Fruit fly (Drosophila melanogaster) whole organism, embryonic: ENCODE data around the gene CG9706.

ENCODE experiments used
- CG11696 ChIP-seq: fragments of 200-800 bp; sonication (Bioruptor generic); IDR thresholded peaks from 2 replicates; pipeline ENCODE4 v1.3.6; 2022; ENCODE audit warnings: missing biosample characterization, missing genetic modification characterization
- CG15011 ChIP-seq: fragments of 200-800 bp; sonication (Bioruptor generic); optimal IDR thresholded peaks from 3 replicates; lab custom pipeline; 2018; ENCODE audit warnings: missing biosample characterization, mild to moderate bottlenecking, missing genetic modification characterization
- CG15479 ChIP-seq: fragments of 200-800 bp; sonication (Bioruptor generic); optimal IDR thresholded peaks from 3 replicates; lab custom pipeline; 2019; ENCODE audit warnings: missing biosample characterization, mild to moderate bottlenecking, missing genetic modification characterization, moderate library complexity
- CG15514 ChIP-seq: fragments of 200-800 bp; sonication (Bioruptor generic); optimal IDR thresholded peaks from 3 replicates; lab custom pipeline; 2017; ENCODE audit warnings: missing biosample characterization, missing genetic modification characterization, mild to moderate bottlenecking, moderate library complexity, missing genetic modification reagents
- CG18599 ChIP-seq: fragments of 200-800 bp; sonication (Bioruptor generic); optimal IDR thresholded peaks from 3 replicates; lab custom pipeline; 2017; ENCODE audit warnings: missing biosample characterization, missing genetic modification characterization, mild to moderate bottlenecking, moderate library complexity, missing genetic modification reagents
- CG2116 ChIP-seq: fragments of 200-800 bp; sonication (Bioruptor generic); optimal IDR thresholded peaks from 3 replicates; lab custom pipeline; 2018; ENCODE audit warnings: missing biosample characterization, mild to moderate bottlenecking, missing genetic modification characterization
- CG2202 ChIP-seq: fragments of 200-800 bp; sonication (Bioruptor generic); optimal IDR thresholded peaks from 2 replicates; lab custom pipeline; 2018; ENCODE audit warnings: missing biosample characterization, mild to moderate bottlenecking, missing genetic modification characterization
- CG30020 ChIP-seq: fragments of 200-800 bp; optimal IDR thresholded peaks from 2 replicates; lab custom pipeline; 2019; ENCODE audit warnings: missing biosample characterization, mild to moderate bottlenecking, missing genetic modification characterization, moderate library complexity
- CG32767 ChIP-seq: fragments of 200-800 bp; sonication (Bioruptor generic); IDR thresholded peaks from 2 replicates; pipeline ENCODE4 v1.3.6; 2022; ENCODE audit warnings: missing biosample characterization, missing genetic modification characterization
- CG4854 ChIP-seq: fragments of 200-800 bp; sonication (Bioruptor generic); optimal IDR thresholded peaks from 2 replicates; lab custom pipeline; 2016; ENCODE audit warnings: missing biosample characterization, missing genetic modification characterization, inconsistent platforms
- CG8388 ChIP-seq: fragments of 200-800 bp; sonication (Bioruptor generic); optimal IDR thresholded peaks from 2 replicates; lab custom pipeline; 2019; ENCODE audit warnings: missing biosample characterization, mild to moderate bottlenecking, missing genetic modification characterization, moderate library complexity
- CG8924 ChIP-seq: fragments of 200-800 bp; optimal IDR thresholded peaks from 3 replicates; lab custom pipeline; 2019; ENCODE audit warnings: missing biosample characterization, mild to moderate bottlenecking, missing genetic modification characterization, moderate library complexity
- Camta ChIP-seq: fragments of 200-800 bp; sonication (Bioruptor generic); optimal IDR thresholded peaks from 2 replicates; lab custom pipeline; 2016; ENCODE audit warnings: missing biosample characterization, missing genetic modification characterization
- Dip3 ChIP-seq: fragments of 200-800 bp; sonication (Bioruptor generic); optimal IDR thresholded peaks from 3 replicates; lab custom pipeline; 2016; ENCODE audit warnings: missing biosample characterization, missing genetic modification characterization
- Eip74EF ChIP-seq, 2 experiments: fragments of 200-800 bp in 1 of 2; fragments of >200 bp in 1 of 2; sonication (Bioruptor generic) in 1 of 2; optimal IDR thresholded peaks; 2 replicates each; lab custom pipeline; 2017 to 2019; ENCODE audit warnings: missing biosample characterization in 2 of 2, missing genetic modification characterization in 2 of 2, mild to moderate bottlenecking in 1 of 2, moderate library complexity in 1 of 2
- Elba2 ChIP-seq: fragments of 200-800 bp; sonication (Bioruptor generic); optimal IDR thresholded peaks from 3 replicates; lab custom pipeline; 2016; ENCODE audit warnings: missing biosample characterization, missing genetic modification characterization
- Gug ChIP-seq: fragments of 200-800 bp; sonication (Bioruptor generic); IDR thresholded peaks from 4 replicates; pipeline ENCODE4 v1.3.6; 2022; ENCODE audit warnings: missing biosample characterization, missing genetic modification characterization
- HLH54F ChIP-seq: fragments of 200-800 bp; sonication (Bioruptor generic); optimal IDR thresholded peaks from 3 replicates; lab custom pipeline; 2016; ENCODE audit warnings: missing biosample characterization, missing genetic modification characterization
- Hr3 ChIP-seq: fragments of 200-800 bp; sonication (Bioruptor generic); optimal IDR thresholded peaks from 3 replicates; lab custom pipeline; 2016; ENCODE audit warnings: missing biosample characterization, missing genetic modification characterization
- MBD-R2 ChIP-seq: fragments of 200-800 bp; sonication (Bioruptor generic); IDR thresholded peaks from 2 replicates; pipeline ENCODE4 v1.3.6; 2022; ENCODE audit warnings: missing biosample characterization, missing genetic modification characterization
- Mad ChIP-seq: fragments of 200-800 bp; sonication (Bioruptor generic); optimal IDR thresholded peaks from 2 replicates; lab custom pipeline; 2016; ENCODE audit warnings: missing biosample characterization, missing genetic modification characterization
- Opbp ChIP-seq: fragments of 200-800 bp; sonication (Bioruptor generic); IDR thresholded peaks from 3 replicates; pipeline ENCODE4 v1.3.6; 2022; ENCODE audit warnings: missing biosample characterization, missing genetic modification characterization; ENCODE audit not compliant: partially characterized antibody
- Six4 ChIP-seq: fragments of 200-800 bp; sonication (Bioruptor generic); optimal IDR thresholded peaks from 2 replicates; lab custom pipeline; 2016; ENCODE audit warnings: missing biosample characterization, missing genetic modification characterization
- Taf1 ChIP-seq: fragments of 200-800 bp; sonication (Bioruptor generic); IDR thresholded peaks from 2 replicates; pipeline ENCODE4 v1.3.6; 2022; ENCODE audit warnings: missing biosample characterization, missing genetic modification characterization
- Trl ChIP-seq, 3 experiments: fragments of >200 bp in 2 of 3; fragments of 200-800 bp in 1 of 3; sonication (Bioruptor generic) in 1 of 3; optimal IDR thresholded peaks; 2 replicates in 1 of 3; 3 replicates in 2 of 3; lab custom pipeline; 2016 to 2017; ENCODE audit warnings: missing biosample characterization in 1 of 3, missing genetic modification characterization in 1 of 3
- ab ChIP-seq: fragments of 200-800 bp; sonication (Bioruptor generic); optimal IDR thresholded peaks from 2 replicates; lab custom pipeline; 2016; ENCODE audit warnings: missing biosample characterization, missing genetic modification characterization
- ara ChIP-seq: fragments of 200-800 bp; sonication (Bioruptor generic); IDR thresholded peaks from 2 replicates; pipeline ENCODE4 v1.3.6; 2022; ENCODE audit warnings: missing biosample characterization, missing genetic modification characterization
- az2 ChIP-seq: fragments of 200-800 bp; sonication (Bioruptor generic); optimal IDR thresholded peaks from 3 replicates; lab custom pipeline; 2016; ENCODE audit warnings: missing biosample characterization, missing genetic modification characterization
- br ChIP-seq: fragments of >200 bp; optimal IDR thresholded peaks from 2 replicates; lab custom pipeline; 2017
- chinmo ChIP-seq: fragments of 200-800 bp; sonication (Bioruptor generic); IDR thresholded peaks from 4 replicates; pipeline ENCODE4 v1.3.6; 2022; ENCODE audit warnings: missing biosample characterization, missing genetic modification characterization; ENCODE audit not compliant: partially characterized antibody
- crp ChIP-seq, 2 experiments: fragments of 200-800 bp; sonication (Bioruptor generic); optimal IDR thresholded peaks; 2 replicates in 1 of 2; 3 replicates in 1 of 2; lab custom pipeline; 2017; ENCODE audit warnings: missing biosample characterization in 2 of 2, missing genetic modification characterization in 2 of 2, mild to moderate bottlenecking in 1 of 2, moderate library complexity in 1 of 2
- dpn ChIP-seq, 2 experiments: fragments of 200-800 bp; sonication (Bioruptor generic); optimal IDR thresholded peaks; 3 replicates each; lab custom pipeline; 2016; ENCODE audit warnings: missing biosample characterization in 2 of 2, missing genetic modification characterization in 2 of 2
- esg ChIP-seq: fragments of 200-800 bp; sonication (Bioruptor generic); conservative IDR thresholded peaks from 2 replicates; pipeline ENCODE4 v1.3.6; 2022; ENCODE audit warnings: missing biosample characterization, missing genetic modification characterization
- gt ChIP-seq: fragments of 200-800 bp; sonication (Bioruptor generic); IDR thresholded peaks from 2 replicates; pipeline ENCODE4 v1.3.6; 2022; ENCODE audit warnings: missing biosample characterization, missing genetic modification characterization
- ham ChIP-seq: fragments of 200-800 bp; sonication (Bioruptor generic); IDR thresholded peaks from 2 replicates; pipeline ENCODE4 v1.3.6; 2022; ENCODE audit warnings: missing biosample characterization, missing genetic modification characterization
- ind ChIP-seq: fragments of 200-800 bp; sonication (Bioruptor generic); optimal IDR thresholded peaks from 3 replicates; lab custom pipeline; 2016; ENCODE audit warnings: missing biosample characterization, missing genetic modification characterization
- jing ChIP-seq: fragments of 200-800 bp; sonication (Bioruptor generic); optimal IDR thresholded peaks from 2 replicates; lab custom pipeline; 2018; ENCODE audit warnings: missing biosample characterization, mild to moderate bottlenecking, missing genetic modification characterization
- luna ChIP-seq: fragments of 200-800 bp; sonication (Bioruptor generic); optimal IDR thresholded peaks from 2 replicates; lab custom pipeline; 2016; ENCODE audit warnings: missing biosample characterization, missing genetic modification characterization
- mld ChIP-seq: fragments of 200-800 bp; sonication (Bioruptor generic); IDR thresholded peaks from 3 replicates; pipeline ENCODE4 v1.3.6; 2022; ENCODE audit warnings: missing biosample characterization, missing genetic modification characterization; ENCODE audit not compliant: partially characterized antibody
- pan ChIP-seq, 4 experiments: fragments of >200 bp in 3 of 4; fragments of 200-800 bp in 1 of 4; sonication (Bioruptor generic) in 1 of 4; optimal IDR thresholded peaks in 3 of 4; IDR thresholded peaks in 1 of 4; 2 replicates each; pipeline versions ENCODE4 v1.3.6 to Lab custom; 2017 to 2022; ENCODE audit warnings: missing biosample characterization in 2 of 4, missing genetic modification characterization in 2 of 4, mixed read lengths in 1 of 4
- pita ChIP-seq: fragments of 200-800 bp; sonication (Bioruptor generic); optimal IDR thresholded peaks from 2 replicates; lab custom pipeline; 2017; ENCODE audit warnings: missing biosample characterization, mild to moderate bottlenecking, missing genetic modification characterization
- pzg ChIP-seq: fragments of 200-800 bp; sonication (Bioruptor generic); optimal IDR thresholded peaks from 3 replicates; lab custom pipeline; 2018; ENCODE audit warnings: missing biosample characterization, mild to moderate bottlenecking, missing genetic modification characterization, moderate library complexity
- row ChIP-seq: fragments of 200-800 bp; sonication (Bioruptor generic); IDR thresholded peaks from 3 replicates; pipeline ENCODE4 v1.3.6; 2022; ENCODE audit warnings: missing biosample characterization, missing genetic modification characterization
- slou ChIP-seq: fragments of 200-800 bp; sonication (Bioruptor generic); optimal IDR thresholded peaks from 3 replicates; lab custom pipeline; 2016; ENCODE audit warnings: missing biosample characterization, missing genetic modification characterization
- ssp ChIP-seq: fragments of 200-800 bp; sonication (Bioruptor generic); IDR thresholded peaks from 2 replicates; pipeline ENCODE4 v1.3.6; 2022; ENCODE audit warnings: missing biosample characterization, missing genetic modification characterization
- toy ChIP-seq: fragments of 200-800 bp; sonication (Bioruptor generic); IDR thresholded peaks from 2 replicates; pipeline ENCODE4 v1.3.6; 2022; ENCODE audit warnings: missing biosample characterization, missing genetic modification characterization
- tup ChIP-seq: fragments of 200-800 bp; sonication (Bioruptor generic); optimal IDR thresholded peaks from 2 replicates; lab custom pipeline; 2016; ENCODE audit warnings: missing biosample characterization, mild to moderate bottlenecking, missing genetic modification characterization, moderate library complexity
- wdn ChIP-seq: fragments of 200-800 bp; sonication (Bioruptor generic); IDR thresholded peaks from 2 replicates; pipeline ENCODE4 v1.3.6; 2022; ENCODE audit warnings: missing biosample characterization, missing genetic modification characterization
- yki ChIP-seq: fragments of >200 bp; optimal IDR thresholded peaks from 3 replicates; lab custom pipeline; 2018
- zfh1 ChIP-seq: fragments of 200-800 bp; sonication (Bioruptor generic); IDR thresholded peaks from 3 replicates; pipeline ENCODE4 v1.3.6; 2022; ENCODE audit warnings: missing biosample characterization, missing genetic modification characterization

Gene CG9706

dm6 chr3L:16743906-16744704, 38.7 kb upstream of the CG9706 start (continued):
- TF ChIP-seq Opbp (GFP tag; lab: Robert Waterston, UW), result no peak
- TF ChIP-seq luna, result no peak
- TF ChIP-seq yki, result no peak
- TF ChIP-seq Gug, result no peak
- no peak for TF ChIP-seq CG2202 (tag; lab: Kevin White, UChicago)
- TF ChIP-seq CG2116, result no peak
- no peak for TF ChIP-seq mld (GFP tag; lab: Robert Waterston, UW)
- no peak for TF ChIP-seq Trl (optimal IDR thresholded peaks at IDR 0.05; lab: Kevin White, UChicago)
- no peak for TF ChIP-seq Trl (GFP tag; optimal IDR thresholded peaks at IDR 0.05; lab: Kevin White, UChicago)
- peak; percentile 23 for TF ChIP-seq CG8388 (GFP tag; lab: Kevin White, UChicago)
- TF ChIP-seq CG18599 (GFP tag; lab: Kevin White, UChicago), result peak; percentile 13
- TF ChIP-seq Elba2, result no peak
- TF ChIP-seq ind (GFP tag; lab: Kevin White, UChicago), result no peak
- no peak for TF ChIP-seq tup (GFP tag; lab: Kevin White, UChicago)
- TF ChIP-seq Mad (GFP tag; lab: Kevin White, UChicago), result no peak
- TF ChIP-seq ssp (GFP tag; lab: Robert Waterston, UW), result no peak
- TF ChIP-seq pan (optimal IDR thresholded peaks at IDR 0.05; lab: Kevin White, UChicago), result no peak
- no peak for TF ChIP-seq pan (GFP tag; optimal IDR thresholded peaks at IDR 0.05 in 1 of 2, IDR thresholded peaks at IDR 0.05 in 1 of 2)
- no peak for TF ChIP-seq CG8924 (tag; lab: Kevin White, UChicago)
- TF ChIP-seq dpn (GFP tag; optimal IDR thresholded peaks at IDR 0.05; lab: Kevin White, UChicago), result no peak
- TF ChIP-seq crp (GFP tag; optimal IDR thresholded peaks at IDR 0.05; lab: Kevin White, UChicago), result no peak
- TF ChIP-seq MBD-R2 (GFP tag; lab: Robert Waterston, UW), result no peak
- TF ChIP-seq CG11696 (GFP tag; lab: Robert Waterston, UW), result no peak
- no peak for TF ChIP-seq Camta (GFP tag; lab: Kevin White, UChicago)
- TF ChIP-seq br (lab: Kevin White, UChicago), result no peak
- no peak for TF ChIP-seq ab (GFP tag; lab: Kevin White, UChicago)
- TF ChIP-seq ham (GFP tag; lab: Robert Waterston, UW), result no peak
- TF ChIP-seq CG4854 (GFP tag; lab: Kevin White, UChicago), result no peak
- TF ChIP-seq wdn, result no peak
- TF ChIP-seq pita (GFP tag; lab: Kevin White, UChicago), result no peak
- no peak for TF ChIP-seq Taf1 (GFP tag; lab: Robert Waterston, UW)
- no peak for TF ChIP-seq az2
- no peak for TF ChIP-seq CG30020 (tag; lab: Kevin White, UChicago)
- no peak for TF ChIP-seq CG15011 (GFP tag; lab: Kevin White, UChicago)
- TF ChIP-seq CG15479, result no peak
- no peak for TF ChIP-seq zfh1
- no peak for TF ChIP-seq CG32767 (GFP tag; lab: Robert Waterston, UW)
- no peak for TF ChIP-seq CG15514
- no peak for TF ChIP-seq Hr3 (GFP tag; lab: Kevin White, UChicago)
- no peak for TF ChIP-seq HLH54F
- TF ChIP-seq slou (GFP tag; lab: Kevin White, UChicago), result no peak
- TF ChIP-seq gt (GFP tag; lab: Robert Waterston, UW), result no peak
- TF ChIP-seq Six4 (GFP tag; lab: Kevin White, UChicago), result peak; percentile 13
- no peak for TF ChIP-seq toy
- TF ChIP-seq row (GFP tag; lab: Robert Waterston, UW), result no peak; the same call in 1 of the 3 replicates
- TF ChIP-seq esg (GFP tag; lab: Robert Waterston, UW), result no peak
- TF ChIP-seq Eip74EF (GFP tag; optimal IDR thresholded peaks at IDR 0.05; lab: Kevin White, UChicago), result no peak
- no peak for TF ChIP-seq pzg
- TF ChIP-seq ara (GFP tag; lab: Robert Waterston, UW), result no peak
- TF ChIP-seq jing (GFP tag; lab: Kevin White, UChicago), result no peak
- TF ChIP-seq chinmo (GFP tag; lab: Robert Waterston, UW), result no peak
- no peak for TF ChIP-seq Dip3 (GFP tag; lab: Kevin White, UChicago)
